Worm (Caenorhabditis elegans) whole organism, L4 larva: ENCODE results near the gene cks-1.

Experiments used
- F37D6.2 ChIP-seq: sonication (generic microtip); optimal IDR thresholded peaks from 2 replicates; lab custom pipeline; 2016; ENCODE audit warnings: mild to moderate bottlenecking, missing genetic modification characterization, missing compliant biosample characterization
- Y75B8A.6 ChIP-seq: fragments of 200-800 bp; sonication (Bioruptor generic); IDR thresholded peaks from 2 replicates; pipeline ENCODE4 v1.3.6; 2022; ENCODE audit warnings: missing genetic modification reagents, missing genetic modification characterization, missing compliant biosample characterization
- aly-2 ChIP-seq: sonication (generic microtip); optimal IDR thresholded peaks from 2 replicates; lab custom pipeline; 2018; ENCODE audit warnings: missing biosample characterization, missing genetic modification characterization
- ama-1 ChIP-seq: fragments of 150-350 bp; optimal IDR thresholded peaks from 2 replicates; lab custom pipeline; 2014; ENCODE audit warnings: inconsistent platforms, mixed read lengths
- attf-4 ChIP-seq: sonication (generic microtip); optimal IDR thresholded peaks from 3 replicates; lab custom pipeline; 2017; ENCODE audit warnings: missing biosample characterization, missing genetic modification characterization
- ceh-20 ChIP-seq: fragments of 200-800 bp; sonication (Bioruptor generic); IDR thresholded peaks from 2 replicates; pipeline ENCODE4 v1.3.6; 2022; ENCODE audit warnings: missing genetic modification reagents, missing genetic modification characterization, missing compliant biosample characterization
- ceh-32 ChIP-seq: sonication (generic microtip); optimal IDR thresholded peaks from 2 replicates; lab custom pipeline; 2016; ENCODE audit warnings: mild to moderate bottlenecking, missing genetic modification characterization, missing compliant biosample characterization; ENCODE audit not compliant: poor library complexity
- ceh-44 ChIP-seq: fragments of 200-800 bp; sonication (Bioruptor generic); IDR thresholded peaks from 2 replicates; pipeline ENCODE4 v1.3.6; 2022; ENCODE audit warnings: missing genetic modification reagents, missing genetic modification characterization, missing compliant biosample characterization
- ceh-62 ChIP-seq: sonication (generic microtip); optimal IDR thresholded peaks from 2 replicates; lab custom pipeline; 2017; ENCODE audit warnings: missing biosample characterization, missing genetic modification characterization
- ceh-82 ChIP-seq: sonication (generic microtip); optimal IDR thresholded peaks from 2 replicates; lab custom pipeline; 2017; ENCODE audit warnings: missing biosample characterization, missing genetic modification characterization
- ces-1 ChIP-seq: fragments of 150-350 bp; sonication (generic microtip); optimal IDR thresholded peaks from 4 replicates; lab custom pipeline; 2014; ENCODE audit warnings: missing biosample characterization, missing genetic modification reagents, missing genetic modification characterization
- cey-2 ChIP-seq: sonication (generic microtip); optimal IDR thresholded peaks from 3 replicates; lab custom pipeline; 2017; ENCODE audit warnings: missing genetic modification characterization, mild to moderate bottlenecking, missing compliant biosample characterization, antibody characterized with exemption, borderline replicate concordance; ENCODE audit not compliant: insufficient read depth
- daf-16 ChIP-seq, 3 experiments: sonication (generic microtip); optimal IDR thresholded peaks; 2 replicates each; lab custom pipeline; 2016 to 2017; ENCODE audit warnings: missing genetic modification characterization in 3 of 3, missing genetic modification reagents in 3 of 3, mild to moderate bottlenecking in 2 of 3, missing compliant biosample characterization in 2 of 3, missing biosample characterization in 1 of 3, moderate library complexity in 1 of 3
- duxl-1 ChIP-seq: sonication (generic microtip); optimal IDR thresholded peaks from 2 replicates; lab custom pipeline; 2016; ENCODE audit warnings: mild to moderate bottlenecking, missing genetic modification characterization, moderate library complexity, missing compliant biosample characterization; ENCODE audit not compliant: poor library complexity
- dve-1 ChIP-seq: sonication (generic microtip); optimal IDR thresholded peaks from 2 replicates; lab custom pipeline; 2017; ENCODE audit warnings: antibody characterized with exemption, mild to moderate bottlenecking, missing genetic modification characterization, missing compliant biosample characterization; ENCODE audit not compliant: insufficient read depth
- egl-27 ChIP-seq: sonication (generic microtip); optimal IDR thresholded peaks from 3 replicates; lab custom pipeline; 2017; ENCODE audit warnings: missing biosample characterization, missing genetic modification reagents, missing genetic modification characterization
- hlh-30 ChIP-seq: sonication (generic microtip); optimal IDR thresholded peaks from 2 replicates; lab custom pipeline; 2017; ENCODE audit warnings: antibody characterized with exemption, mild to moderate bottlenecking, missing genetic modification characterization, missing compliant biosample characterization; ENCODE audit not compliant: insufficient read depth
- hmg-1.1 ChIP-seq: fragments of 200-800 bp; sonication (Bioruptor generic); IDR thresholded peaks from 2 replicates; pipeline ENCODE4 v1.3.6; 2022; ENCODE audit warnings: missing genetic modification reagents, missing genetic modification characterization, missing compliant biosample characterization
- jun-1 ChIP-seq: fragments of 150-350 bp; optimal IDR thresholded peaks from 2 replicates; lab custom pipeline; 2014; ENCODE audit warnings: missing biosample characterization, missing genetic modification reagents, missing genetic modification characterization
- lin-13 ChIP-seq: fragments of 150-350 bp; optimal IDR thresholded peaks from 2 replicates; lab custom pipeline; 2014; ENCODE audit warnings: missing biosample characterization, missing genetic modification reagents, missing genetic modification characterization
- lir-3 ChIP-seq: sonication (generic microtip); optimal IDR thresholded peaks from 2 replicates; lab custom pipeline; 2016; ENCODE audit warnings: mild to moderate bottlenecking, missing genetic modification characterization, missing compliant biosample characterization
- mdt-29 ChIP-seq: fragments of 200-800 bp; sonication (Bioruptor generic); IDR thresholded peaks from 2 replicates; pipeline ENCODE4 v1.3.6; 2022; ENCODE audit warnings: missing genetic modification reagents, missing genetic modification characterization, missing compliant biosample characterization
- mep-1 ChIP-seq: fragments of 150-350 bp; sonication (generic microtip); optimal IDR thresholded peaks from 3 replicates; lab custom pipeline; 2014; ENCODE audit warnings: missing biosample characterization, missing genetic modification characterization
- mes-2 ChIP-seq: sonication (generic microtip); optimal IDR thresholded peaks from 2 replicates; lab custom pipeline; 2016; ENCODE audit warnings: missing genotype, mild to moderate bottlenecking, missing genetic modification characterization, missing compliant biosample characterization; ENCODE audit not compliant: poor library complexity, severe bottlenecking
- nhr-10 ChIP-seq: fragments of 150-350 bp; optimal IDR thresholded peaks from 2 replicates; lab custom pipeline; 2014; ENCODE audit warnings: missing biosample characterization, missing genetic modification characterization
- nhr-41 ChIP-seq: fragments of 200-800 bp; sonication (Bioruptor generic); IDR thresholded peaks from 2 replicates; pipeline ENCODE4 v1.3.6; 2022; ENCODE audit warnings: missing genetic modification reagents, missing genetic modification characterization, missing compliant biosample characterization
- nhr-42 ChIP-seq: fragments of 200-800 bp; sonication (Bioruptor generic); IDR thresholded peaks from 2 replicates; pipeline ENCODE4 v1.3.6; 2022; ENCODE audit warnings: missing genetic modification characterization, missing compliant biosample characterization
- nhr-77 ChIP-seq: fragments of 150-350 bp; optimal IDR thresholded peaks from 2 replicates; lab custom pipeline; 2014; ENCODE audit warnings: missing biosample characterization, missing genetic modification characterization
- pha-4 ChIP-seq, 2 experiments: fragments of 150-350 bp in 1 of 2; fragments of 200-800 bp in 1 of 2; sonication (Bioruptor generic) in 1 of 2; IDR thresholded peaks in 1 of 2; optimal IDR thresholded peaks in 1 of 2; 2 replicates each; pipeline versions ENCODE4 v1.3.6 to Lab custom; 2014 to 2022; ENCODE audit warnings: missing genetic modification characterization in 2 of 2, missing genetic modification reagents in 2 of 2, missing biosample characterization in 1 of 2, missing compliant biosample characterization in 1 of 2
- php-3 ChIP-seq: fragments of 200-800 bp; sonication (Bioruptor generic); IDR thresholded peaks from 2 replicates; pipeline ENCODE4 v1.3.6; 2022; ENCODE audit warnings: missing genetic modification reagents, missing genetic modification characterization, missing compliant biosample characterization
- saeg-2 ChIP-seq: fragments of 200-800 bp; sonication (Bioruptor generic); IDR thresholded peaks from 2 replicates; pipeline ENCODE4 v1.3.6; 2022; ENCODE audit warnings: missing genetic modification reagents, missing genetic modification characterization, missing compliant biosample characterization
- set-16 ChIP-seq: fragments of 200-800 bp; sonication (Bioruptor generic); IDR thresholded peaks from 2 replicates; pipeline ENCODE4 v1.3.6; 2022; ENCODE audit warnings: missing genetic modification reagents, missing genetic modification characterization, missing compliant biosample characterization
- spr-1 ChIP-seq: sonication (generic microtip); optimal IDR thresholded peaks from 2 replicates; lab custom pipeline; 2016; ENCODE audit warnings: mild to moderate bottlenecking, missing genetic modification characterization, missing compliant biosample characterization
- unc-130 ChIP-seq: sonication (generic microtip); optimal IDR thresholded peaks from 2 replicates; lab custom pipeline; 2016; ENCODE audit warnings: missing genetic modification reagents, missing genetic modification characterization, missing compliant biosample characterization
- unc-62 ChIP-seq, 3 experiments: fragments of 150-350 bp in 1 of 3; sonication (generic microtip); optimal IDR thresholded peaks in 2 of 3; peaks in 1 of 3; 1 replicate in 1 of 3; 2 replicates in 2 of 3; lab custom pipeline; 2014 to 2017; ENCODE audit warnings: missing biosample characterization in 3 of 3, missing genetic modification characterization in 3 of 3, missing genetic modification reagents in 3 of 3, missing genotype in 1 of 3
- vab-7 ChIP-seq: fragments of 200-800 bp; sonication (Bioruptor generic); IDR thresholded peaks from 2 replicates; pipeline ENCODE4 v1.3.6; 2022; ENCODE audit warnings: missing genetic modification reagents, missing genetic modification characterization, missing compliant biosample characterization
- zag-1 ChIP-seq: fragments of 150-350 bp; optimal IDR thresholded peaks from 2 replicates; lab custom pipeline; 2014; ENCODE audit warnings: missing biosample characterization, missing genetic modification characterization
- zfp-3 ChIP-seq: fragments of 200-800 bp; sonication (Bioruptor generic); conservative IDR thresholded peaks from 2 replicates; pipeline ENCODE4 v1.3.6; 2022; ENCODE audit warnings: missing genetic modification reagents, missing genetic modification characterization, missing compliant biosample characterization
- zip-11 ChIP-seq: fragments of 200-800 bp; sonication (Bioruptor generic); IDR thresholded peaks from 2 replicates; pipeline ENCODE4 v1.3.6; 2022; ENCODE audit warnings: missing genetic modification characterization, missing compliant biosample characterization
- zip-2 ChIP-seq: fragments of 150-350 bp; optimal IDR thresholded peaks from 2 replicates; lab custom pipeline; 2014; ENCODE audit warnings: missing biosample characterization, missing genetic modification characterization
- ztf-7 ChIP-seq: fragments of 150-350 bp; optimal IDR thresholded peaks from 2 replicates; lab custom pipeline; 2014; ENCODE audit warnings: missing biosample characterization, missing genetic modification characterization

Gene cks-1

DNA sequence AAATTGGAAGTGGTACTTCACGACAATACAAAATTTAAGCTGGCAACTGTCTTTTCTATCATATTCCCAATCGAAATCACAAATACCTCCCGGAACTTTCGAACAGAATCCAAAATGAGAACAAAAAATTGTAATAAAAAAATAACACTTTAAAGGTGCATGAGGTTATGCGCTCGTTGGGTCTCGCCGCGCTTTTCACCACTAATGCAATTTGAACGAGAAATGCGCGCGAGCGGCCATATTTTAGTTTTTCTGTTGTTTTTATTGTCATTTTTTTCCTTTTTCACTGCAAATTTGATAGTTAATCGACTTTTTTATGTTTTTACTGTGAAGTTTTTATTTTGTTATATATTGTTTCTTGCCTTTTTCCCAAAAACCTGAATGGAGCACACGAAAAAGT is 2.7 kb upstream of the cks-1 start, which contains the start of gene mes-6 (continued):
- TF ChIP-seq ztf-7 (tag; lab: Kevin White, UChicago) = no peak
- no peak for TF ChIP-seq zfp-3 (GFP tag; lab: Robert Waterston, UW)
- no peak for TF ChIP-seq egl-27 (tag; lab: Kevin White, UChicago)
- TF ChIP-seq duxl-1 (tag; lab: Kevin White, UChicago) = no peak
- TF ChIP-seq mes-2 (tag; lab: Kevin White, UChicago) = no peak
- no peak for TF ChIP-seq ceh-62 (tag; lab: Kevin White, UChicago)
- no peak for TF ChIP-seq daf-16 (GFP tag; optimal IDR thresholded peaks at IDR 0.05; lab: Kevin White, UChicago)
- TF ChIP-seq daf-16 (tag; optimal IDR thresholded peaks at IDR 0.05; lab: Kevin White, UChicago) = peak; percentile 29
- no peak for TF ChIP-seq aly-2
- no peak for TF ChIP-seq zip-11 (GFP tag; lab: Robert Waterston, UW)
- no peak for TF ChIP-seq ama-1 (lab: Kevin White, UChicago)
- TF ChIP-seq vab-7 (GFP tag; lab: Robert Waterston, UW) = no peak
- no peak for TF ChIP-seq unc-62 (GFP tag; optimal IDR thresholded peaks at IDR 0.05 in 1 of 2; lab: Kevin White, UChicago)
- TF ChIP-seq unc-62 (tag; optimal IDR thresholded peaks at IDR 0.05; lab: Kevin White, UChicago) = no peak
- no peak for TF ChIP-seq cey-2
- no peak for TF ChIP-seq spr-1 (tag; lab: Kevin White, UChicago)
- TF ChIP-seq jun-1 = no peak
- no peak for TF ChIP-seq nhr-77 (tag; lab: Kevin White, UChicago)
- no peak for TF ChIP-seq zip-2 (tag; lab: Kevin White, UChicago)
- TF ChIP-seq set-16 (GFP tag; lab: Robert Waterston, UW) = no peak
- no peak for TF ChIP-seq F37D6.2
- no peak for TF ChIP-seq ceh-44 (GFP tag; lab: Robert Waterston, UW)
- no peak for TF ChIP-seq saeg-2 (GFP tag; lab: Robert Waterston, UW)
- no peak for TF ChIP-seq Y75B8A.6 (GFP tag; lab: Robert Waterston, UW)
- TF ChIP-seq lir-3 (tag; lab: Kevin White, UChicago) = no peak
- no peak for TF ChIP-seq nhr-41 (GFP tag; lab: Robert Waterston, UW)
- peak; percentile 39 for TF ChIP-seq unc-130 (GFP tag; lab: Kevin White, UChicago)
- no peak for TF ChIP-seq php-3 (GFP tag; lab: Robert Waterston, UW)
- no peak for TF ChIP-seq nhr-10 (tag; lab: Kevin White, UChicago)
- TF ChIP-seq mep-1 = peak; percentile 46
- peak; percentile 24 for TF ChIP-seq dve-1 (tag; lab: Kevin White, UChicago)
- no peak for TF ChIP-seq lin-13 (GFP tag; lab: Kevin White, UChicago)
- TF ChIP-seq, all 104 proteins: peak for 12

DNA sequence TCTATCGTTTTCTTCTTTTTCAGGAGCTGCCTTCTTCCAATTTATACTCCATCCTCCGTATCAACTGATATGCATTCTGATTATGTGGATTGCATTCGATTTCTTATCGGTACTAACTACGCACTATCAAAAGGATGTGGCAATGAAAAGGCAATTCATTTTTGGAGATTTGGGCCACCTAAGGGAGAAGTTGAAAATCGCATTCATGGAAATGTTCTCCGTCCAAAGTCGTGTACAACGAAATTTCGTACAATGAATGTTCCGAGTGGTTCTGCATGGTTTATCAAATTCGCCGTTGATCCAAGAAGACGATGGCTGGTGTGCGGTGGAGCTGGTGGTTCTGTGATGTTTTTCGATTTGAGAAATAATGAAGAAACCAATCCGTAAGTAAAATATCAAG is 1.0 kb upstream of the cks-1 start, which contains the start of gene C09G4.4:
Gene C09G4.4, plus strand, starts transcription at position 301 of the 400 bp plus-strand sequence.
- TF ChIP-seq hlh-30 (tag; lab: Kevin White, UChicago) = no peak
- TF ChIP-seq duxl-1 (tag; lab: Kevin White, UChicago) = no peak
- no peak for TF ChIP-seq ceh-20 (GFP tag; lab: Robert Waterston, UW)
- no peak for TF ChIP-seq hmg-1.1
- no peak for TF ChIP-seq ceh-82 (tag; lab: Kevin White, UChicago)
- TF ChIP-seq zip-2 (tag; lab: Kevin White, UChicago) = no peak
- TF ChIP-seq pha-4 (GFP tag; IDR thresholded peaks at IDR 0.05; lab: Robert Waterston, UW) = no peak
- no peak for TF ChIP-seq pha-4 (tag; optimal IDR thresholded peaks at IDR 0.05; lab: Kevin White, UChicago)
- no peak for TF ChIP-seq ces-1 (GFP tag; lab: Kevin White, UChicago)
- no peak for TF ChIP-seq zag-1 (tag; lab: Kevin White, UChicago)
- TF ChIP-seq mdt-29 (GFP tag; lab: Robert Waterston, UW) = no peak
- no peak for TF ChIP-seq ceh-32 (tag; lab: Kevin White, UChicago)
- no peak for TF ChIP-seq attf-4 (tag; lab: Kevin White, UChicago)
- TF ChIP-seq nhr-42 (GFP tag; lab: Robert Waterston, UW) = no peak
- TF ChIP-seq spr-1 (tag; lab: Kevin White, UChicago) = no peak
- TF ChIP-seq, all 104 proteins: peak for 0
